Fruit fly (Drosophila melanogaster) ovary, adult (tissue): Measurements from ENCODE around the gene Arp8.

Experiments
- CG17801 ChIP-seq: fragments of 200-800 bp; optimal IDR thresholded peaks from 2 replicates; lab custom pipeline; 2019; ENCODE audit warnings: missing biosample characterization, mild to moderate bottlenecking, missing genetic modification characterization, moderate library complexity; ENCODE audit not compliant: partially characterized antibody

Gene Arp8

dm6 chrX:17852457-17852856 lies 8.1 kb downstream of the Arp8 start, which contains the start of gene CG32554:
TSS of gene CG32554 (minus strand) at chrX:17852685.
- TF ChIP-seq CG17801 (GFP tag; lab: Kevin White, UChicago) = no peak

dm6 chrX:17850179-17850578 lies 10.4 kb downstream of the Arp8 start, which contains the start of the genes CG15814 and Spt7:
TSS of gene CG15814 (minus strand) at chrX:17850342.
TSS of gene Spt7 (plus strand) at chrX:17850460.
- peak; percentile 63 for TF ChIP-seq CG17801 (GFP tag; lab: Kevin White, UChicago)

dm6 chrX:17845820-17846379 lies 14.7 kb downstream of the Arp8 start:
- no peak for TF ChIP-seq CG17801 (GFP tag; lab: Kevin White, UChicago)

- TF ChIP-seq CG17801 (GFP tag; lab: Kevin White, UChicago) = peak; percentile 96
Measured at dm6 chrX:17844623-17845022, 16.0 kb downstream of the Arp8 start, which contains the start of the genes CG8142 and Ucp4A. TSS of gene CG8142 (minus strand) at chrX:17844704. TSS of gene Ucp4A (plus strand) at chrX:17844949.

dm6 chrX:17841923-17842322 lies 18.7 kb downstream of the Arp8 start, which contains the start of gene Taf9:
TSS of gene Taf9 (plus strand) at chrX:17842161.
- no peak for TF ChIP-seq CG17801 (GFP tag; lab: Kevin White, UChicago)

dm6 chrX:17836420-17836932 lies 24.1 kb downstream of the Arp8 start:
- TF ChIP-seq CG17801 (GFP tag; lab: Kevin White, UChicago) = no peak

- TF ChIP-seq CG17801 (GFP tag; lab: Kevin White, UChicago) = peak; percentile 24
Measured at dm6 chrX:17834754-17835153, 25.8 kb downstream of the Arp8 start.

dm6 chrX:17833986-17834385 lies 26.6 kb downstream of the Arp8 start:
- TF ChIP-seq CG17801 (GFP tag; lab: Kevin White, UChicago) = no peak

dm6 chrX:17832163-17833014 lies 28.2 kb downstream of the Arp8 start:
- TF ChIP-seq CG17801 (GFP tag; lab: Kevin White, UChicago) = peak; percentile 21

- TF ChIP-seq CG17801 (GFP tag; lab: Kevin White, UChicago) = no peak
Measured at dm6 chrX:17830644-17831043, 30.0 kb downstream of the Arp8 start, which contains the start of gene CG6398. TSS of gene CG6398 (plus strand) at chrX:17830828.

- TF ChIP-seq CG17801 (GFP tag; lab: Kevin White, UChicago) = no peak
Measured at dm6 chrX:17830211-17830616, 30.4 kb downstream of the Arp8 start.

dm6 chrX:17829083-17829997 lies 31.3 kb downstream of the Arp8 start:
- peak; percentile 87 for TF ChIP-seq CG17801 (GFP tag; lab: Kevin White, UChicago)

dm6 chrX:17828298-17829033 lies 32.1 kb downstream of the Arp8 start:
- TF ChIP-seq CG17801 (GFP tag; lab: Kevin White, UChicago) = no peak
